Fruit fly (Drosophila melanogaster): ENCODE results near the gene CG44532.
A peak's percentile ranks its signal among the peaks of the same experiment; 100 is the strongest.

Gene CG44532

DNA sequence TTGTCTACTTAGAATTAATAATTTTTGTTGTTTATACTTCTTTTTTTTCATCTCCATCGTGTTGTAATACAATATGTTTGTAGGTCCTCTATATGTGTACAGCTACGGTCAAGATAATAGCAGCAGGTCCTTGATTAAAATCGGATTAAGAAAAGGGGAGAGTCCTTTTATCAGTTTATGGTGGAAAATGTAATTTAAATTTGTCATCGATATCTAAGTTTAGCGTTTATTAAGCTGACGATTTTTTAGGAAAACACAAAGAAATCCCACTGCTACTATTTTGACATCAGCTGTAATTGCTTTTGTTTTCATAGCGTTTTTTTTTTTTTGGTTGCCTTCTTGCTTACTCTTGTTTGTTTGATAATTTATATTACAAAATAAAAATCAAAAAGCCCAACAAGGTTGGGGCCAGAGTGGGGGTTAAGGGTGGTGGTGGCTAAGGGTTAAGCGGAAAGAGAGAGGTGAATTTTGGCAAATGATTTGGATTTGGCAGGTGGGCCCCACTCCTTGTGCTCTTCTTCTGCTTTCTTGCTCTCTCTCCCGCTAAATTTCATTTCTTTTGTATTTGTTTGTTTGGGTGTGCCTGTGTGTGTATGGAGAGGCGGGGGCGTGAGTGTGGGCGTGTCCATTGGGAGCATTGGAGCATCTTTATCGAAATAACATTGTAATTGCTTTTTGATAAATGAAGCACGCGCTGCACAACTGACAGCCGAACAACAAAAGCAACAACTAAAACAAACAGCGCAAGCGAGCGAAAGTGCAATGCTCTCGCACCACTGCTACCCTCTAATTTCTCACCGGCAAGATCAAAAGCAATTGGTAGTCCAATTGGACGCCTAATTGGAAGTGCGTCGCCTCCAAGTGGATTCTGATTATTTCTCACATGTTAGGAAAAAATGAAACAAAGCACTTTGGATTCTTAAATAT lies 40.8 kb upstream of the CG44532 start (continued):
- 0 out of 3 replicates have a peak, but pooled peaks have one; percentile 6 for TF ChIP-seq zfh1 (GFP tag; IDR thresholded peaks at IDR 0.05)
- no peak for TF ChIP-seq stc (GFP tag; IDR thresholded peaks at IDR 0.05)
- TF ChIP-seq bigmax (GFP tag; optimal IDR thresholded peaks at IDR 0.05) = no peak
- peak; percentile 45 for TF ChIP-seq HHEX (GFP tag; optimal IDR thresholded peaks at IDR 0.05)
- TF ChIP-seq bsh (GFP tag; optimal IDR thresholded peaks at IDR 0.05) = peak in 1 of 2 experiments; percentile 62
- peak; percentile 68 for TF ChIP-seq CG2120 (GFP tag; optimal IDR thresholded peaks at IDR 0.05)
- TF ChIP-seq Hmr (GFP tag; optimal IDR thresholded peaks at IDR 0.05) = peak; percentile 24
- TF ChIP-seq CG1792 (GFP tag; optimal IDR thresholded peaks at IDR 0.05) = no peak
- no peak for TF ChIP-seq CG30431 (GFP tag; optimal IDR thresholded peaks at IDR 0.05)
- TF ChIP-seq C15 (GFP tag; IDR thresholded peaks at IDR 0.05) = no peak
- TF ChIP-seq chif (GFP tag; optimal IDR thresholded peaks at IDR 0.05) = peak in 1 of 2 experiments; percentile 52
- TF ChIP-seq ranshi (GFP tag; IDR thresholded peaks at IDR 0.05) = no peak
- no peak for TF ChIP-seq TFAM (GFP tag; optimal IDR thresholded peaks at IDR 0.05)
- TF ChIP-seq Dbx (GFP tag; IDR thresholded peaks at IDR 0.05) = no peak
- TF ChIP-seq CG14014 (GFP tag; IDR thresholded peaks at IDR 0.05) = peak; percentile 47
- TF ChIP-seq chm (GFP tag; IDR thresholded peaks at IDR 0.05) = no peak
- TF ChIP-seq vnd (GFP tag; IDR thresholded peaks at IDR 0.05; ENCODE audit: partially characterized antibody) = no peak
- TF ChIP-seq CG2129 (GFP tag; IDR thresholded peaks at IDR 0.05; ENCODE audit: partially characterized antibody) = no peak
- peak; percentile 7 for TF ChIP-seq Side (GFP tag; optimal IDR thresholded peaks at IDR 0.05)
- TF ChIP-seq CG4282 (GFP tag; optimal IDR thresholded peaks at IDR 0.05) = no peak
- peak; percentile 60 for TF ChIP-seq Meics (GFP tag; optimal IDR thresholded peaks at IDR 0.05)
- TF ChIP-seq CG16863 (GFP tag; optimal IDR thresholded peaks at IDR 0.05) = peak; percentile 0
- TF ChIP-seq BtbVII (GFP tag; optimal IDR thresholded peaks at IDR 0.05) = peak; percentile 45
- TF ChIP-seq zfh2 (GFP tag; optimal IDR thresholded peaks at IDR 0.05) = no peak
- no peak for TF ChIP-seq run (tag; optimal IDR thresholded peaks at IDR 0.05)
- TF ChIP-seq Trl (optimal IDR thresholded peaks at IDR 0.05) = no peak
- TF ChIP-seq Trl (GFP tag; optimal IDR thresholded peaks at IDR 0.05) = no peak
- no peak for TF ChIP-seq da (GFP tag; optimal IDR thresholded peaks at IDR 0.05)
- no peak for TF ChIP-seq CG17912 (GFP tag; optimal IDR thresholded peaks at IDR 0.05)
- no peak for TF ChIP-seq CG1832 (GFP tag; optimal IDR thresholded peaks at IDR 0.05)
- no peak for TF ChIP-seq Atf3 (GFP tag; optimal IDR thresholded peaks at IDR 0.05)
- TF ChIP-seq tna (GFP tag; IDR thresholded peaks at IDR 0.05; ENCODE audit: partially characterized antibody) = no peak
- TF ChIP-seq CG7928 (GFP tag; optimal IDR thresholded peaks at IDR 0.05) = no peak
- no peak for TF ChIP-seq ac (GFP tag; optimal IDR thresholded peaks at IDR 0.05)
- no peak for TF ChIP-seq B-H1 (GFP tag; IDR thresholded peaks at IDR 0.05)
- no peak for TF ChIP-seq sc (optimal IDR thresholded peaks at IDR 0.05)
- no peak for TF ChIP-seq sc (GFP tag; optimal IDR thresholded peaks at IDR 0.05)
- TF ChIP-seq fd96Cb (tag; optimal IDR thresholded peaks at IDR 0.05) = peak; percentile 49
- TF ChIP-seq HLH4C (GFP tag; IDR thresholded peaks at IDR 0.05; ENCODE audit: partially characterized antibody) = no peak
- TF ChIP-seq tup (GFP tag; optimal IDR thresholded peaks at IDR 0.05) = no peak
- TF ChIP-seq CG10209 (GFP tag; optimal IDR thresholded peaks at IDR 0.05) = peak; percentile 20
- no peak for TF ChIP-seq CG31388 (GFP tag; optimal IDR thresholded peaks at IDR 0.05)
- TF ChIP-seq toy (GFP tag; IDR thresholded peaks at IDR 0.05) = no peak
- no peak for TF ChIP-seq jigr1 (GFP tag; IDR thresholded peaks at IDR 0.05)
- no peak for TF ChIP-seq CG11093 (GFP tag; IDR thresholded peaks at IDR 0.05)
- TF ChIP-seq pzg (GFP tag; optimal IDR thresholded peaks at IDR 0.05) = no peak
- TF ChIP-seq CG32532 (GFP tag; IDR thresholded peaks at IDR 0.05) = peak; percentile 58; the same call in 1 of the 2 replicates
- TF ChIP-seq ssp (GFP tag; IDR thresholded peaks at IDR 0.05) = no peak
- TF ChIP-seq CG6654 (GFP tag; optimal IDR thresholded peaks at IDR 0.05) = no peak
- no peak for TF ChIP-seq fru (optimal IDR thresholded peaks at IDR 0.05)
